Fruit fly (Drosophila melanogaster): ENCODE results near the gene CG5693.

Gene CG5693

DNA sequence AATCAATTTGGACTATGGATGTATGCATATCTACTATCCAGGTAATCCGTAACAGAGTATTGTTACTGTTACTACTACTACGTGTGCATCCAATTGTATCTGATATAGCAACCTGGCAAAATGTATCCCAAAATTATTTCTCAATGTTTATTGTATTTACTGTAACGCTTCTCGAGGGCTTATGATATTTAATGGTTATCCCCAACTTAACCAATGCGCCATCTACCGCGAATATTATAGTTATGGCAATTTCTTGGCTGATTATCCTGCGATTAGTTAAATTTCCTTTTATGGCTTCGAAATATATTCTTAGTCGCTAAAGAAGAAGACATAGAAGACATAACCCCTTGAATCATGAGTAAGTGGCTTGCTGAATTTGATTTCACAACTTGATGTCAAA lies 42.7 kb upstream of the CG5693 start:
- no peak for TF ChIP-seq CG9705 (GFP tag; optimal IDR thresholded peaks at IDR 0.05)
- TF ChIP-seq brk (GFP tag; optimal IDR thresholded peaks at IDR 0.05) = no peak
- no peak for TF ChIP-seq Hr78 (GFP tag; optimal IDR thresholded peaks at IDR 0.05)
- no peak for TF ChIP-seq tai (GFP tag; optimal IDR thresholded peaks at IDR 0.05)
- no peak for TF ChIP-seq CG32264 (GFP tag; optimal IDR thresholded peaks at IDR 0.05)
- no peak for TF ChIP-seq dsf (GFP tag; optimal IDR thresholded peaks at IDR 0.05; ENCODE audit: borderline replicate concordance)
- TF ChIP-seq N (GFP tag; optimal IDR thresholded peaks at IDR 0.05) = no peak
- TF ChIP-seq Sp1 (GFP tag; optimal IDR thresholded peaks at IDR 0.05) = no peak
- no peak for TF ChIP-seq rgr (GFP tag; optimal IDR thresholded peaks at IDR 0.05)
- TF ChIP-seq Hr83 (GFP tag; optimal IDR thresholded peaks at IDR 0.05; ENCODE audit: poor library complexity, severe bottlenecking) = no peak
- TF ChIP-seq Jra (GFP tag; optimal IDR thresholded peaks at IDR 0.05) = no peak
- no peak for TF ChIP-seq Abd-B (GFP tag; optimal IDR thresholded peaks at IDR 0.05)
- TF ChIP-seq dmrt93B (GFP tag; optimal IDR thresholded peaks at IDR 0.05) = no peak
- no peak for TF ChIP-seq dl (GFP tag; optimal IDR thresholded peaks at IDR 0.05; ENCODE audit: insufficient read depth in 1 of 2, partially characterized antibody in 2 of 2)
- no peak for TF ChIP-seq pan (optimal IDR thresholded peaks at IDR 0.05)
- no peak for TF ChIP-seq Rel (GFP tag; optimal IDR thresholded peaks at IDR 0.05)
- TF ChIP-seq Rel (tag; optimal IDR thresholded peaks at IDR 0.05) = no peak
- no peak for TF ChIP-seq Vsx2 (GFP tag; optimal IDR thresholded peaks at IDR 0.05; ENCODE audit: partially characterized antibody)
- no peak for TF ChIP-seq br (GFP tag; optimal IDR thresholded peaks at IDR 0.05)

dm6 chr2L:17972999-17973398 lies 33.4 kb upstream of the CG5693 start:
- peak; percentile 94 for TF ChIP-seq Dfd (GFP tag; optimal IDR thresholded peaks at IDR 0.05)
- TF ChIP-seq dl (GFP tag; optimal IDR thresholded peaks at IDR 0.05; ENCODE audit: insufficient read depth in 1 of 2, partially characterized antibody in 2 of 2) = no peak

dm6 chr2L:17982372-17982771 lies 24.1 kb upstream of the CG5693 start, which contains the start of gene btv:
TSS of gene btv (minus strand) at chr2L:17982472.
- TF ChIP-seq CrebA (GFP tag; optimal IDR thresholded peaks at IDR 0.05; ENCODE audit: borderline replicate concordance) (no peak), Myc (optimal IDR thresholded peaks at IDR 0.05) (no peak), Abd-B (GFP tag; optimal IDR thresholded peaks at IDR 0.05) (no peak), CG9705 (GFP tag; optimal IDR thresholded peaks at IDR 0.05) (no peak), dsf (GFP tag; optimal IDR thresholded peaks at IDR 0.05; ENCODE audit: borderline replicate concordance) (no peak), HLH106 (tag; optimal IDR thresholded peaks at IDR 0.05) (no peak), Hr83 (GFP tag; optimal IDR thresholded peaks at IDR 0.05; ENCODE audit: poor library complexity, severe bottlenecking) (no peak), psq (GFP tag; optimal IDR thresholded peaks at IDR 0.05) (no peak), lola (GFP tag; optimal IDR thresholded peaks at IDR 0.05) (no peak)

DNA sequence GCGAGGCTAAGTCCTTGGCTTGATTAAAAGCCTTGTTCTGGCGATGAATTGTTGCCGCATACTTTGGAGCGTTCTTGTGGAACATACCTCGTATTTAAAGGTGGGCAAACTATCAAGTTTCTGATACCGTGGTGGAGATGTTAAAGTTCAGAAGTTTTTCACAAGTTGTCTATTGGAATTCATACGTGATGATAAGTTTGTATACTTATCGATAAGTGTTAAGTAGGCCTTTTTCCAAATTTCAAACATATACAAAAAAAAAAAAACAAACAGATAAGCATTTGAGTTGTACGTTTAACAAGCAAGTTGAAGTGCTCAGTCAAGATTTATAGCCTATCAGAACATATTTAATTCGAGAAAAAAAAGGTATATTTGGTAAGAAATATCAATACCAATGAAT lies 20.3 kb upstream of the CG5693 start, which contains the start of gene CG5681:
CG5681 (plus strand) TSS at position 301 of the 400 bp plus-strand sequence.
- no peak for TF ChIP-seq Hnf4 (GFP tag; optimal IDR thresholded peaks at IDR 0.05)
- no peak for TF ChIP-seq Jra (GFP tag; optimal IDR thresholded peaks at IDR 0.05)
- TF ChIP-seq tai (GFP tag; optimal IDR thresholded peaks at IDR 0.05) = no peak

- no peak for TF ChIP-seq Vsx2 (GFP tag; optimal IDR thresholded peaks at IDR 0.05; ENCODE audit: partially characterized antibody)
- TF ChIP-seq dsf (GFP tag; optimal IDR thresholded peaks at IDR 0.05; ENCODE audit: borderline replicate concordance) = no peak
- no peak for TF ChIP-seq br (GFP tag; optimal IDR thresholded peaks at IDR 0.05)
- peak; percentile 49 for TF ChIP-seq Dfd (GFP tag; optimal IDR thresholded peaks at IDR 0.05)
Measured at dm6 chr2L:17988955-17989354, 17.5 kb upstream of the CG5693 start.

- TF ChIP-seq Myc (optimal IDR thresholded peaks at IDR 0.05) (no peak), CrebA (GFP tag; optimal IDR thresholded peaks at IDR 0.05; ENCODE audit: borderline replicate concordance) (no peak), OdsH (GFP tag; optimal IDR thresholded peaks at IDR 0.05) (no peak), tai (GFP tag; optimal IDR thresholded peaks at IDR 0.05) (no peak), Dif (GFP tag; optimal IDR thresholded peaks at IDR 0.05; ENCODE audit: partially characterized antibody) (no peak), foxo (GFP tag; optimal IDR thresholded peaks at IDR 0.05) (no peak), br (GFP tag; optimal IDR thresholded peaks at IDR 0.05) (no peak), sv (GFP tag; optimal IDR thresholded peaks at IDR 0.05) (no peak), Dfd (GFP tag; optimal IDR thresholded peaks at IDR 0.05) (no peak), usp (GFP tag; optimal IDR thresholded peaks at IDR 0.05) (no peak), Hr83 (GFP tag; optimal IDR thresholded peaks at IDR 0.05; ENCODE audit: poor library complexity, severe bottlenecking) (no peak), CG32264 (GFP tag; optimal IDR thresholded peaks at IDR 0.05) (no peak), dl (GFP tag; optimal IDR thresholded peaks at IDR 0.05; ENCODE audit: insufficient read depth in 1 of 2, partially characterized antibody in 2 of 2) (no peak)
Measured at dm6 chr2L:17990118-17990517, 16.3 kb upstream of the CG5693 start, which contains the start of gene Prosbeta5R2. TSS of gene Prosbeta5R2 (plus strand) at chr2L:17990418.

Measured in whole organism, wandering third instar larva.